Fruit fly (Drosophila melanogaster): Measurements from ENCODE around the gene CG14543.
A peak's percentile ranks its signal among the peaks of the same experiment; 100 is the strongest.

CG14543 gene

DNA sequence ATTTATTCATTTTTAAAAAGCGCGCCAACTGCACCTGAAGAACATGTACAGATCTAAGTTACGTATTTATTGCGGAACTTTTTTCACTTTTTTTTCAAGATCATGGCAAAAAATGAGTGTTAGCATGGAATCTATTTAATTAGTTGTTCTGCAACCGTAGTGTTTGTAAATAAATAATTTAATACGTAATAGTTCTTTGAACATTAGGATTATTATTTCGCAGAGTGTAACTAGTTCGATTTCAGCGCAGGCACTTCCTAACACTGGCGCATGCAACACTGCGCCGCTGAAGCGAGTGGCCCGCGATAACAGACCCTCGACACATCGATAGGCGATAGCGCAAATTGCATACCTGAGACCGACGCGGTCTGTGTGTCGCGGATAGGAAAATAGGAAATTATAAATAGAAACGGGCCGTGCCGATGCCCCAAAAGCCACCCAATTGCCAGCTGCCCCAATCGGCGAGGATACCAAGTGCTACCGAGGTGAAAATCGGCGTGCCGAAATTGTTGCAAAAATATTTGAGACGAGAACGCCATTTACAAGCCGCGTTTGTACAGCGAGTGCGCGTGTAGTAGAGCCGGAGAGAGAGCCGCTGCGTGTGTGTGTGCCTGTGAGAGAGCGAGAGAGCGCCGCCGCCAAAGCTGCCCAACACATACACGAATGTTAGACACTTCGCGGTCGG lies 14.9 kb upstream of the CG14543 start, which contains the start of gene gro (continued):
- peak; percentile 50 for TF ChIP-seq Mes4 (GFP tag; optimal IDR thresholded peaks at IDR 0.05)
- no peak for TF ChIP-seq CG10565 (GFP tag; optimal IDR thresholded peaks at IDR 0.05)
- TF ChIP-seq wor (GFP tag; IDR thresholded peaks at IDR 0.05): peak; percentile 23; the same call in 1 of the 2 replicates
- TF ChIP-seq fu2 (GFP tag; optimal IDR thresholded peaks at IDR 0.05): peak; percentile 75
- peak; percentile 75 for TF ChIP-seq ranshi (GFP tag; IDR thresholded peaks at IDR 0.05)
- TF ChIP-seq CG17328 (GFP tag; IDR thresholded peaks at IDR 0.05): peak; percentile 51
- peak; percentile 61 for TF ChIP-seq CG8388 (GFP tag; optimal IDR thresholded peaks at IDR 0.05)
- 0 out of 2 replicates have a peak, but pooled peaks have one; percentile 52 for TF ChIP-seq Rx (GFP tag; IDR thresholded peaks at IDR 0.05)
- peak; percentile 58 for TF ChIP-seq CG15269 (tag; optimal IDR thresholded peaks at IDR 0.05)
- peak; percentile 49 for TF ChIP-seq Fer1 (GFP tag; optimal IDR thresholded peaks at IDR 0.05)
- TF ChIP-seq CG10366 (GFP tag; IDR thresholded peaks at IDR 0.05): peak; percentile 62
- TF ChIP-seq fd64A (GFP tag; optimal IDR thresholded peaks at IDR 0.05): no peak
- TF ChIP-seq CG2199 (GFP tag; IDR thresholded peaks at IDR 0.05): 0 out of 3 replicates have a peak, but pooled peaks have one; percentile 29
- no peak for TF ChIP-seq CG31224 (GFP tag; IDR thresholded peaks at IDR 0.05)
- TF ChIP-seq CG18011 (GFP tag; optimal IDR thresholded peaks at IDR 0.05): peak; percentile 43
- peak; percentile 78 for TF ChIP-seq nerfin-2 (GFP tag; IDR thresholded peaks at IDR 0.05; ENCODE audit: partially characterized antibody)
- TF ChIP-seq Ptx1 (GFP tag; IDR thresholded peaks at IDR 0.05): peak; percentile 75
- TF ChIP-seq sr (GFP tag; IDR thresholded peaks at IDR 0.05): 0 out of 3 replicates have a peak, but pooled peaks have one; percentile 14
- peak; percentile 68 for TF ChIP-seq p53 (GFP tag; optimal IDR thresholded peaks at IDR 0.05)
- TF ChIP-seq chinmo (GFP tag; IDR thresholded peaks at IDR 0.05; ENCODE audit: partially characterized antibody): peak; percentile 67; the same call in 2 of the 4 replicates
- peak; percentile 65 for TF ChIP-seq slou (GFP tag; optimal IDR thresholded peaks at IDR 0.05)
- TF ChIP-seq CG12299 (tag; optimal IDR thresholded peaks at IDR 0.05): peak; percentile 15
- TF ChIP-seq mam (GFP tag; optimal IDR thresholded peaks at IDR 0.05): peak; percentile 84
- peak; percentile 52 for TF ChIP-seq CG10209 (GFP tag; optimal IDR thresholded peaks at IDR 0.05)
- TF ChIP-seq CG42726 (GFP tag; IDR thresholded peaks at IDR 0.05; ENCODE audit: partially characterized antibody): peak; percentile 60
- peak; percentile 78 for TF ChIP-seq chn (GFP tag; optimal IDR thresholded peaks at IDR 0.05)
- no peak for TF ChIP-seq CG10431 (GFP tag; optimal IDR thresholded peaks at IDR 0.05)
- no peak for TF ChIP-seq Hr39 (optimal IDR thresholded peaks at IDR 0.05)
- TF ChIP-seq cad (GFP tag; optimal IDR thresholded peaks at IDR 0.05): no peak
- peak; percentile 18 for TF ChIP-seq CG8281 (tag; optimal IDR thresholded peaks at IDR 0.05)
- peak; percentile 55 for TF ChIP-seq CG18764 (GFP tag; optimal IDR thresholded peaks at IDR 0.05)
- TF ChIP-seq CG11560 (tag; IDR thresholded peaks at IDR 0.05): peak; percentile 65; the same call in 2 of the 3 replicates
- TF ChIP-seq CG3838 (GFP tag; optimal IDR thresholded peaks at IDR 0.05): peak; percentile 23
- no peak for TF ChIP-seq Gsc (GFP tag; IDR thresholded peaks at IDR 0.05)
- no peak for TF ChIP-seq tll (GFP tag; optimal IDR thresholded peaks at IDR 0.05)
- TF ChIP-seq bowl (GFP tag; IDR thresholded peaks at IDR 0.05): no peak
- TF ChIP-seq CG17361 (GFP tag; IDR thresholded peaks at IDR 0.05): no peak
- TF ChIP-seq chif (GFP tag; optimal IDR thresholded peaks at IDR 0.05): peak; percentile 69 to 72
- TF ChIP-seq CG6683 (GFP tag; optimal IDR thresholded peaks at IDR 0.05): no peak
- TF ChIP-seq Nf-YA (GFP tag; IDR thresholded peaks at IDR 0.05): peak; percentile 58; the same call in 1 of the 2 replicates
- TF ChIP-seq CG16779 (GFP tag; IDR thresholded peaks at IDR 0.05): peak; percentile 75; the same call in 1 of the 2 replicates
- TF ChIP-seq emc (GFP tag; optimal IDR thresholded peaks at IDR 0.05): peak; percentile 64
- TF ChIP-seq CG7271 (tag; optimal IDR thresholded peaks at IDR 0.05): no peak
- peak; percentile 69 for TF ChIP-seq Atf6 (GFP tag; IDR thresholded peaks at IDR 0.05)
- TF ChIP-seq CG8290 (GFP tag; optimal IDR thresholded peaks at IDR 0.05): peak; percentile 72
- peak; percentile 64 to 91 for TF ChIP-seq CG8290 (tag; optimal IDR thresholded peaks at IDR 0.05)
- peak; percentile 91 for TF ChIP-seq sob (GFP tag; IDR thresholded peaks at IDR 0.05)
- peak; percentile 59 for TF ChIP-seq ind (GFP tag; optimal IDR thresholded peaks at IDR 0.05)
- TF ChIP-seq CG4424 (GFP tag; optimal IDR thresholded peaks at IDR 0.05): peak; percentile 56
- peak; percentile 65 for TF ChIP-seq CG13424 (tag; optimal IDR thresholded peaks at IDR 0.05)
